Fruit fly (Drosophila melanogaster): Measurements from ENCODE around the gene Acer.
A peak's percentile ranks its signal among the peaks of the same experiment; 100 is the strongest.

The Acer gene

dm6 chr2L:8570408-8571072 lies 48.8 kb downstream of the Acer start (continued):
- no peak for TF ChIP-seq CG6683 (GFP tag; optimal IDR thresholded peaks at IDR 0.05)
- TF ChIP-seq Rfx (GFP tag; IDR thresholded peaks at IDR 0.05), result no peak
- TF ChIP-seq CG16813 (GFP tag; IDR thresholded peaks at IDR 0.05; ENCODE audit: partially characterized antibody), result peak; percentile 39; the same call in 2 of the 3 replicates
- no peak for TF ChIP-seq hkb (optimal IDR thresholded peaks at IDR 0.05)
- no peak for TF ChIP-seq hkb (GFP tag; IDR thresholded peaks at IDR 0.05)
- TF ChIP-seq hth (optimal IDR thresholded peaks at IDR 0.05), result no peak
- no peak for TF ChIP-seq CG13775 (GFP tag; optimal IDR thresholded peaks at IDR 0.05)
- TF ChIP-seq CG34422 (GFP tag; IDR thresholded peaks at IDR 0.05), result no peak
- no peak for TF ChIP-seq CG3847 (GFP tag; IDR thresholded peaks at IDR 0.05)
- TF ChIP-seq CG7556 (GFP tag; optimal IDR thresholded peaks at IDR 0.05), result no peak
- no peak for TF ChIP-seq Stat92E (GFP tag; optimal IDR thresholded peaks at IDR 0.05)
- TF ChIP-seq lola (GFP tag; optimal IDR thresholded peaks at IDR 0.05), result no peak
- TF ChIP-seq cg (GFP tag; optimal IDR thresholded peaks at IDR 0.05), result peak; percentile 29
- no peak for TF ChIP-seq zen2 (GFP tag; IDR thresholded peaks at IDR 0.05; ENCODE audit: partially characterized antibody)
- TF ChIP-seq sug (tag; optimal IDR thresholded peaks at IDR 0.05), result peak; percentile 71
- peak; percentile 56; the same call in 2 of the 3 replicates for TF ChIP-seq CG6791 (GFP tag; IDR thresholded peaks at IDR 0.05; ENCODE audit: partially characterized antibody)
- TF ChIP-seq gro (GFP tag; optimal IDR thresholded peaks at IDR 0.05), result peak; percentile 49
- TF ChIP-seq nerfin-2 (GFP tag; IDR thresholded peaks at IDR 0.05; ENCODE audit: partially characterized antibody), result peak; percentile 37; the same call in 1 of the 2 replicates
- no peak for TF ChIP-seq Hey (tag; optimal IDR thresholded peaks at IDR 0.05)
- TF ChIP-seq Asciz (GFP tag; optimal IDR thresholded peaks at IDR 0.05), result peak; percentile 9
- peak; percentile 23; the same call in 1 of the 2 replicates for TF ChIP-seq inv (GFP tag; IDR thresholded peaks at IDR 0.05; ENCODE audit: partially characterized antibody)
- peak; percentile 49 for TF ChIP-seq Scr (GFP tag; IDR thresholded peaks at IDR 0.05; ENCODE audit: partially characterized antibody)
- no peak for TF ChIP-seq lov (optimal IDR thresholded peaks at IDR 0.05)
- TF ChIP-seq lov (GFP tag; IDR thresholded peaks at IDR 0.05), result no peak
- no peak for TF ChIP-seq repo (GFP tag; optimal IDR thresholded peaks at IDR 0.05)
- no peak for TF ChIP-seq CG8388 (GFP tag; optimal IDR thresholded peaks at IDR 0.05)
- peak; percentile 49; the same call in 1 of the 3 replicates for TF ChIP-seq vnd (GFP tag; IDR thresholded peaks at IDR 0.05; ENCODE audit: partially characterized antibody)
- TF ChIP-seq CG17568 (GFP tag; optimal IDR thresholded peaks at IDR 0.05), result peak; percentile 33
- no peak for TF ChIP-seq her (GFP tag; optimal IDR thresholded peaks at IDR 0.05)
- TF ChIP-seq stwl (tag; optimal IDR thresholded peaks at IDR 0.05), result no peak
- TF ChIP-seq pum (GFP tag; optimal IDR thresholded peaks at IDR 0.05), result no peak
- peak; percentile 82 for TF ChIP-seq CG34376 (GFP tag; optimal IDR thresholded peaks at IDR 0.05)
- TF ChIP-seq CG13287 (GFP tag; IDR thresholded peaks at IDR 0.05; ENCODE audit: partially characterized antibody), result 0 out of 2 replicates have a peak, but pooled peaks have one; percentile 23
- peak; percentile 100 for TF ChIP-seq exex (tag; optimal IDR thresholded peaks at IDR 0.05)
- no peak for TF ChIP-seq zf30C (GFP tag; optimal IDR thresholded peaks at IDR 0.05)
- TF ChIP-seq Hmx (GFP tag; optimal IDR thresholded peaks at IDR 0.05), result no peak
- TF ChIP-seq cas (GFP tag; IDR thresholded peaks at IDR 0.05), result no peak
- TF ChIP-seq pfk (GFP tag; optimal IDR thresholded peaks at IDR 0.05), result no peak
- TF ChIP-seq caup (GFP tag; optimal IDR thresholded peaks at IDR 0.05; ENCODE audit: severe bottlenecking), result peak; percentile 0
- TF ChIP-seq HLH3B (GFP tag; IDR thresholded peaks at IDR 0.05), result no peak
- no peak for TF ChIP-seq sens (GFP tag)
- peak; percentile 37; the same call in 1 of the 2 replicates for TF ChIP-seq amos (GFP tag; IDR thresholded peaks at IDR 0.05; ENCODE audit: partially characterized antibody)
- no peak for TF ChIP-seq klu (GFP tag; IDR thresholded peaks at IDR 0.05)
- TF ChIP-seq Dll (GFP tag; IDR thresholded peaks at IDR 0.05; ENCODE audit: partially characterized antibody), result no peak
- peak; percentile 18 for TF ChIP-seq CG8281 (tag; optimal IDR thresholded peaks at IDR 0.05)
- no peak for TF ChIP-seq CG9609 (GFP tag; optimal IDR thresholded peaks at IDR 0.05)
- TF ChIP-seq mld (GFP tag; IDR thresholded peaks at IDR 0.05; ENCODE audit: partially characterized antibody), result 0 out of 3 replicates have a peak, but pooled peaks have one; percentile 52
- TF ChIP-seq CG4707 (GFP tag; optimal IDR thresholded peaks at IDR 0.05), result no peak
